Fruit fly (Drosophila melanogaster) whole organism, prepupa: ENCODE results near the gene CG5377.
A peak's percentile ranks its signal among the peaks of the same experiment; 100 is the strongest.

ENCODE experiments used
- CG10631 ChIP-seq: fragments of 200-800 bp; sonication (Bioruptor generic); optimal IDR thresholded peaks from 2 replicates; lab custom pipeline; 2016; ENCODE audit warnings: missing biosample characterization, missing genetic modification characterization
- CG10669 ChIP-seq: fragments of 200-800 bp; sonication (Bioruptor generic); optimal IDR thresholded peaks from 3 replicates; lab custom pipeline; 2018; ENCODE audit warnings: missing biosample characterization, mild to moderate bottlenecking, missing genetic modification characterization, moderate library complexity
- CG11294 ChIP-seq: fragments of 200-800 bp; sonication (Bioruptor generic); IDR thresholded peaks from 2 replicates; pipeline ENCODE4 v1.3.6; 2022; ENCODE audit warnings: missing biosample characterization, missing genetic modification characterization
- CG11762 ChIP-seq: fragments of 200-800 bp; sonication (Bioruptor generic); optimal IDR thresholded peaks from 3 replicates; lab custom pipeline; 2016; ENCODE audit warnings: missing biosample characterization, missing genetic modification characterization; ENCODE audit not compliant: insufficient read depth
- CG16779 ChIP-seq: fragments of 200-800 bp; sonication (Bioruptor generic); optimal IDR thresholded peaks from 3 replicates; lab custom pipeline; 2017; ENCODE audit warnings: missing biosample characterization, mild to moderate bottlenecking, missing genetic modification characterization
- CG32006 ChIP-seq: fragments of 200-800 bp; sonication (Bioruptor generic); optimal IDR thresholded peaks from 3 replicates; lab custom pipeline; 2017; ENCODE audit warnings: missing biosample characterization, mild to moderate bottlenecking, missing genetic modification characterization
- CG3919 ChIP-seq: fragments of 200-800 bp; sonication (Bioruptor generic); optimal IDR thresholded peaks from 3 replicates; lab custom pipeline; 2016; ENCODE audit warnings: missing biosample characterization, missing genetic modification characterization
- CG4318 ChIP-seq: fragments of 200-800 bp; sonication (Bioruptor generic); optimal IDR thresholded peaks from 3 replicates; lab custom pipeline; 2017; ENCODE audit warnings: missing biosample characterization, mild to moderate bottlenecking, missing genetic modification characterization
- CG6163 ChIP-seq: fragments of 200-800 bp; sonication (Bioruptor generic); IDR thresholded peaks from 3 replicates; pipeline ENCODE4 v1.3.6; 2022; ENCODE audit warnings: missing biosample characterization, missing genetic modification characterization
- CG6276 ChIP-seq: fragments of 200-800 bp; sonication (Bioruptor generic); optimal IDR thresholded peaks from 2 replicates; lab custom pipeline; 2017; ENCODE audit warnings: missing biosample characterization, mild to moderate bottlenecking, missing genetic modification characterization
- CG6792 ChIP-seq: fragments of 200-800 bp; sonication (Bioruptor generic); optimal IDR thresholded peaks from 3 replicates; lab custom pipeline; 2016; ENCODE audit warnings: missing biosample characterization, missing genetic modification characterization
- CG6808 ChIP-seq: fragments of 200-800 bp; sonication (Bioruptor generic); optimal IDR thresholded peaks from 3 replicates; lab custom pipeline; 2017; ENCODE audit warnings: missing biosample characterization, missing genetic modification characterization, mild to moderate bottlenecking, moderate library complexity, missing genetic modification reagents
- CG7368 ChIP-seq: fragments of 200-800 bp; sonication (Bioruptor generic); optimal IDR thresholded peaks from 3 replicates; lab custom pipeline; 2016; ENCODE audit warnings: missing biosample characterization, missing genetic modification characterization
- CG8319 ChIP-seq: fragments of 200-800 bp; sonication (Bioruptor generic); optimal IDR thresholded peaks from 3 replicates; lab custom pipeline; 2016; ENCODE audit warnings: missing biosample characterization, missing genetic modification characterization
- CG8632 ChIP-seq: fragments of 200-800 bp; sonication (Bioruptor generic); optimal IDR thresholded peaks from 3 replicates; lab custom pipeline; 2016; ENCODE audit warnings: missing biosample characterization, missing genetic modification characterization
- CG9139 ChIP-seq: fragments of 200-800 bp; sonication (Bioruptor generic); optimal IDR thresholded peaks from 3 replicates; lab custom pipeline; 2017; ENCODE audit warnings: missing biosample characterization, mild to moderate bottlenecking, missing genetic modification characterization
- Eip75B ChIP-seq: fragments of 200-800 bp; sonication (Bioruptor generic); optimal IDR thresholded peaks from 3 replicates; lab custom pipeline; 2016; ENCODE audit warnings: missing biosample characterization, missing genetic modification characterization
- Eip78C ChIP-seq: fragments of 200-800 bp; sonication (Bioruptor generic); peaks from one replicate; lab custom pipeline; 2016; ENCODE audit warnings: missing biosample characterization, missing genetic modification characterization
- Eip93F ChIP-seq: fragments of 200-800 bp; sonication (Bioruptor generic); optimal IDR thresholded peaks from 2 replicates; lab custom pipeline; 2016; ENCODE audit warnings: missing biosample characterization, mild to moderate bottlenecking, missing genetic modification characterization
- Ets96B ChIP-seq: fragments of 200-800 bp; optimal IDR thresholded peaks from 2 replicates; lab custom pipeline; 2019; ENCODE audit warnings: missing biosample characterization, mild to moderate bottlenecking, missing genetic modification characterization, moderate library complexity
- Gug ChIP-seq: fragments of 200-800 bp; sonication (Bioruptor generic); IDR thresholded peaks from 2 replicates; pipeline ENCODE4 v1.3.6; 2022; ENCODE audit warnings: missing biosample characterization, missing genetic modification characterization
- Hr38 ChIP-seq: sonication (Bioruptor generic); optimal IDR thresholded peaks from 2 replicates; lab custom pipeline; 2016; ENCODE audit warnings: missing biosample characterization, missing genetic modification characterization
- Hr4 ChIP-seq: fragments of 200-800 bp; sonication (Bioruptor generic); optimal IDR thresholded peaks from 3 replicates; lab custom pipeline; 2016; ENCODE audit warnings: missing biosample characterization, missing genetic modification characterization
- Lpt ChIP-seq: fragments of 200-800 bp; sonication (Bioruptor generic); optimal IDR thresholded peaks from 3 replicates; lab custom pipeline; 2016; ENCODE audit warnings: missing biosample characterization, missing genetic modification characterization
- Smox ChIP-seq: fragments of 200-800 bp; sonication (Bioruptor generic); optimal IDR thresholded peaks from 3 replicates; lab custom pipeline; 2016; ENCODE audit warnings: missing biosample characterization, missing genetic modification characterization
- Sox102F ChIP-seq: fragments of 200-800 bp; sonication (Bioruptor generic); optimal IDR thresholded peaks from 2 replicates; lab custom pipeline; 2016; ENCODE audit warnings: missing biosample characterization, mild to moderate bottlenecking, missing genetic modification characterization
- Sox14 ChIP-seq: fragments of 200-800 bp; sonication (Bioruptor generic); optimal IDR thresholded peaks from 3 replicates; lab custom pipeline; 2016; ENCODE audit warnings: missing biosample characterization, missing genetic modification characterization
- cyc ChIP-seq: fragments of 200-800 bp; sonication (Bioruptor generic); optimal IDR thresholded peaks from 3 replicates; lab custom pipeline; 2016; ENCODE audit warnings: missing biosample characterization, missing genetic modification characterization
- eg ChIP-seq: fragments of 200-800 bp; sonication (Bioruptor generic); IDR thresholded peaks from 3 replicates; pipeline ENCODE4 v1.3.6; 2022; ENCODE audit warnings: missing biosample characterization, missing genetic modification characterization
- salr ChIP-seq, 2 experiments: fragments of 200-800 bp; sonication (Bioruptor generic); optimal IDR thresholded peaks; 3 replicates each; lab custom pipeline; 2016 to 2018; ENCODE audit warnings: missing biosample characterization in 2 of 2, missing genetic modification characterization in 2 of 2, mild to moderate bottlenecking in 1 of 2
- spab ChIP-seq: fragments of 200-800 bp; sonication (Bioruptor generic); optimal IDR thresholded peaks from 2 replicates; lab custom pipeline; 2017; ENCODE audit warnings: missing biosample characterization, mild to moderate bottlenecking, missing genetic modification characterization, missing genetic modification reagents
- svp ChIP-seq: fragments of 200-800 bp; sonication (Bioruptor generic); peaks from one replicate; lab custom pipeline; 2016; ENCODE audit warnings: missing biosample characterization, missing genetic modification characterization
- topi ChIP-seq: fragments of 200-800 bp; sonication (Bioruptor generic); optimal IDR thresholded peaks from 3 replicates; lab custom pipeline; 2016; ENCODE audit warnings: missing biosample characterization, missing genetic modification characterization
- vri ChIP-seq: fragments of 200-800 bp; sonication (Bioruptor generic); optimal IDR thresholded peaks from 3 replicates; lab custom pipeline; 2016; ENCODE audit warnings: missing biosample characterization, mild to moderate bottlenecking, missing genetic modification characterization

CG5377 gene

DNA sequence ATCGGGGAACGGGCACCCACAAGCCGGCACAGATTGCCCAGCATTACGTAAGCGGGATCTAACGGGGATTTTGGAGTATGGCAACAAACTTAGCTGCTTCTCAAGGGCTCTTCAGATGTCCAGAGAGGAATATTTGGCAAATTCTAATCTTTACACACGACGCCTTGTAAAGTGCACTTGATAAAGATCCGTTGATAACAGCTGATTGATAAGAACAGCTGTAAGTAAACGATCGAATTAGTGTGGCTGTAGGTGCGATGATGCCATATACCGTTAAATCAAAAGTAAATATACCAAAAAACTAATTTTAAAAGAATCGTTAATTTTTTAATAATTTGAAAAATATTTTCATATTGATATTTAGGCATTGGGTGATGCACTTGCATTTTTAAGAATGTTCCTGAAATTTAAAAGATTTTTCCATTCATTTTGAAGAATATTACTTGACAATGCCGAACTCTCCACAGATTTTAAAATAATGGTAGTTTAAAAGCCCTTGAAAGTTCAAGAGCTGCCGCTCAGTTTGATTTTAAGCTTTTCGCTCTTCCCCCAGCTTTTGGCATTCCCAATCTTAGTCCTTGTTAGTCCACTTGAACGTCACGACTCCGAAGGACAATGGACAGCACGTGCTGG is at the start of gene CG5377, which contains the start of gene Nrx-1:
CG5377 (minus strand) TSS at position 219 of the 633 bp plus-strand sequence.
Nrx-1 (plus strand) TSS at position 574 of the 633 bp plus-strand sequence.
- TF ChIP-seq CG4318 (GFP tag; lab: Kevin White, UChicago) (no peak), salr (GFP tag; optimal IDR thresholded peaks at IDR 0.05; lab: Kevin White, UChicago) (no peak), CG9139 (GFP tag; lab: Kevin White, UChicago) (no peak), spab (no peak), vri (GFP tag; lab: Kevin White, UChicago) (peak; percentile 43), Eip75B (GFP tag; lab: Kevin White, UChicago) (no peak), Hr4 (no peak), eg (GFP tag; lab: Robert Waterston, UW) (no peak), CG6808 (GFP tag; lab: Kevin White, UChicago) (no peak), CG11294 (GFP tag; lab: Robert Waterston, UW) (no peak), topi (GFP tag; lab: Kevin White, UChicago) (no peak), Sox14 (GFP tag; lab: Kevin White, UChicago) (no peak), svp (GFP tag; lab: Kevin White, UChicago) (peak; percentile 67)
- TF ChIP-seq, all 60 proteins: peak for 2

DNA sequence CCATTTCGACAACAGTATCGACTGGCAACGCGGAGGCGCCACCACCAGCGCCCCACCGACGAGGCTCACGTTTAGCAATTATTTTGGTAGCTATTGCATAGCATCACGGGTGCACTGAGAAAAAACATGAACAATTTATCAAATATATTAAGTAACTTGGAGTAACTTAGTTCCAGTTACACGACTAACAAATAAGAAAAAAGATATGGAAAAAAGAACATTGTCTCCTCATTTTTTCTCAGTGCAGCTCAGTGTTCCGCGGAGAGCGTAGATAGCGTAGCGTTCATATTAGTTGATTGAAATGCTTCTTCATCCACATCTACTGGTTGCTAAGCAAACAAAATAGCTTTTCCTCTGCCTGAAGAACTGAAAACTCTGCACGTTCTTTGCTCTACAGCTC is 47.4 kb upstream of the CG5377 start:
- no peak for TF ChIP-seq CG11762 (GFP tag; lab: Kevin White, UChicago)
- TF ChIP-seq CG8632 = no peak
- TF ChIP-seq Eip78C (GFP tag; lab: Kevin White, UChicago) = peak; percentile 60
- TF ChIP-seq CG6163 = peak; percentile 32; the same call in 2 of the 3 replicates
- no peak for TF ChIP-seq Gug (GFP tag; lab: Robert Waterston, UW)
- TF ChIP-seq svp (GFP tag; lab: Kevin White, UChicago) = peak; percentile 48
- TF ChIP-seq CG32006 (GFP tag; lab: Kevin White, UChicago) = peak; percentile 17
- TF ChIP-seq CG3919 = peak; percentile 1

dm6 chr3R:22503630-22504029 is 35.7 kb upstream of the CG5377 start:
- TF ChIP-seq CG10669 (no peak), svp (GFP tag; lab: Kevin White, UChicago) (peak; percentile 15)

DNA sequence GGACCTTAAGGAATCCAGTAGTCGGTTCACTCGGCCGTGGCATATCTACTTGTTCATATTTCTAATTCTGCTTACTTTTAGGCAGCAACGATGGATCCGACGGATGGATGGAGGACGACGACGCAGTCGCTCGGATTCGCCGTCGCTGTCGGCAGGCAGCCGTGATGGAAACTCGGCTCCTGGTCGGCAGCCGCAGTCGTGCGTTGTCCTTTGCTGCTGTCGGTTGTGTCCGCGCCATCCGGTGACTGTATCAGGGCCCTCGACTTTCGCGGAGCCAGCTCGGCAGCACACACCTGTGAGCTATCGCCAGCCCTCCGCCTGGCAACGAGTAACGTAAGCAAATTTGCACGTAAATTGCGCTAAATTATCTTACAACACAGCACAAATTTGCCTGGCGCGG is 29.1 kb upstream of the CG5377 start, which contains the start of gene Octbeta1R:
Octbeta1R (plus strand) TSS at position 191 of the 400 bp plus-strand sequence.
- TF ChIP-seq Smox (GFP tag; lab: Kevin White, UChicago) = no peak
- no peak for TF ChIP-seq salr (GFP tag; optimal IDR thresholded peaks at IDR 0.05; lab: Kevin White, UChicago)
- TF ChIP-seq svp (GFP tag; lab: Kevin White, UChicago) = no peak
- no peak for TF ChIP-seq Hr38 (GFP tag; lab: Kevin White, UChicago)
- TF ChIP-seq CG6808 (GFP tag; lab: Kevin White, UChicago) = no peak

DNA sequence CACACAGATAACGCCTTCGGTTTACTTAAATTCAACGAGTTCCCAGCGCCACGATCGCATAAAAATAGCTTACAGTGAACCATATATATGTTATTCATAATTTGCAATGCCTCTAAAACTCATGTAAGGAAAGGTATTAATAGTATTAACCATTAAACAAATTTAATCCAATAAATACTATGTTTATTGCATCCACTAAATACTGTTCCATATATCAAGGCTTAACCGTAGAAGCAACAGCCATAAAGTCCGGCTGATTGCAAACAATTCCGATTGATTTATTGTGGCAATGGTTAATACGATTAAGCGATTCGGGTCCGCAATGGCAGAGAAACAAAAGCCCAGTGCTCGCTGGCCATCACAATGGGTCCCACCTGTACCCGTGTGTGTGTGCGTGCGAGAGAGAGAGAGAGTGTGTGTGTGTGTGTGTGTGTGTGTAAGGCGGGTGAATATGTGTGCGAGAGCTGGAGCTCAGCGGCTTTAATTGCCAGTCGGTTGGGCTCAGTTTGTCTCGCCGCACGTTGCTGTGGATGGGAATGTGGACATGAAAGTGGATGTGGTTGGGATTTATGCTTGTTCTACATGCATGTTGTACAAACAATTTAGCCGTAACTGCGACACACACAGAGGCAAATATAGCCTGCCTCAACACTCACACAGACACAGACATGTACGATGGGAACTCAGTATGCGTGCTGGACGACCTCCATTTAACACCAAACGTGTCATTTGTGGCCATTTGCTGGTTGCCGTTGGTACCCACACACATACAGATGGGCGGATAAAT is 26.8 kb upstream of the CG5377 start:
- 0 out of 3 replicates have a peak, but pooled peaks have one; percentile 26 for TF ChIP-seq eg (GFP tag; lab: Robert Waterston, UW)
- peak; percentile 74 for TF ChIP-seq CG6276
- TF ChIP-seq Lpt (GFP tag; lab: Kevin White, UChicago) = no peak
- no peak for TF ChIP-seq svp (GFP tag; lab: Kevin White, UChicago)
- peak; percentile 20 for TF ChIP-seq topi (GFP tag; lab: Kevin White, UChicago)
- TF ChIP-seq cyc (GFP tag; lab: Kevin White, UChicago) = peak; percentile 39
- TF ChIP-seq Eip93F = no peak
- TF ChIP-seq Ets96B (tag; lab: Kevin White, UChicago) = peak; percentile 17
- TF ChIP-seq CG10631 = peak; percentile 2
- peak; percentile 12 for TF ChIP-seq Eip75B (GFP tag; lab: Kevin White, UChicago)
- TF ChIP-seq CG6792 (GFP tag; lab: Kevin White, UChicago) = peak; percentile 21
- TF ChIP-seq Eip78C (GFP tag; lab: Kevin White, UChicago) = peak; percentile 68
- TF ChIP-seq CG7368 (GFP tag; lab: Kevin White, UChicago) = peak; percentile 1
- peak; percentile 55 for TF ChIP-seq CG8319
- peak; percentile 18 for TF ChIP-seq Hr4
- peak; percentile 24 for TF ChIP-seq CG16779
- no peak for TF ChIP-seq Sox102F
- TF ChIP-seq, all 60 proteins: peak for 13
